Worm (Caenorhabditis elegans): ENCODE results near the gene F28H7.2.

- TF ChIP-seq hmbx-1 (tag; optimal IDR thresholded peaks at IDR 0.05) (no peak), aly-1 (tag; optimal IDR thresholded peaks at IDR 0.05) (no peak), scrt-1 (GFP tag; IDR thresholded peaks at IDR 0.05) (no peak), tbx-37 (GFP tag; conservative IDR thresholded peaks at IDR 0.05) (no peak), tbx-11 (GFP tag; IDR thresholded peaks at IDR 0.05) (no peak), pes-1 (GFP tag; IDR thresholded peaks at IDR 0.05) (no peak), ama-1 (optimal IDR thresholded peaks at IDR 0.05) (no peak), F13C5.2 (tag; optimal IDR thresholded peaks at IDR 0.05) (no peak), tra-4 (tag; optimal IDR thresholded peaks at IDR 0.05) (no peak), B0310.2 (tag; optimal IDR thresholded peaks at IDR 0.05) (no peak), flt-1 (GFP tag; IDR thresholded peaks at IDR 0.05) (no peak), ceh-13 (GFP tag; optimal IDR thresholded peaks at IDR 0.05) (no peak), hnd-1 (tag; optimal IDR thresholded peaks at IDR 0.05) (no peak)
Observed at ce11 chrV:10711004-10711403, 36.7 kb upstream of the F28H7.2 start.
